Worm (Caenorhabditis elegans) whole organism, mixed stage, embryonic: ENCODE measurements around the gene C15H11.13.

Source experiments
- blmp-1 ChIP-seq: fragments of 150-350 bp; optimal IDR thresholded peaks from 2 replicates; lab custom pipeline; 2014; ENCODE audit warnings: missing biosample characterization, missing genetic modification characterization
- cnd-1 ChIP-seq: fragments of 200-800 bp; sonication (Bioruptor generic); optimal IDR thresholded peaks from 2 replicates; lab custom pipeline; 2018; ENCODE audit warnings: mild to moderate bottlenecking, missing genetic modification characterization, missing compliant biosample characterization
- elt-1 ChIP-seq: sonication (generic microtip); optimal IDR thresholded peaks from 2 replicates; lab custom pipeline; 2017; ENCODE audit warnings: missing genetic modification characterization, mild to moderate bottlenecking, missing compliant biosample characterization, antibody characterized with exemption, moderate library complexity, borderline replicate concordance; ENCODE audit not compliant: insufficient read depth
- lsy-2 ChIP-seq: fragments of 150-350 bp; optimal IDR thresholded peaks from 2 replicates; lab custom pipeline; 2014; ENCODE audit warnings: missing biosample characterization, missing genetic modification characterization
- mab-5 ChIP-seq: fragments of 150-350 bp; optimal IDR thresholded peaks from 2 replicates; lab custom pipeline; 2014; ENCODE audit warnings: missing biosample characterization, missing genetic modification characterization
- nhr-12 ChIP-seq: fragments of 150-350 bp; optimal IDR thresholded peaks from 2 replicates; lab custom pipeline; 2014; ENCODE audit warnings: missing biosample characterization, missing genetic modification characterization
- nhr-237 ChIP-seq: fragments of 150-350 bp; optimal IDR thresholded peaks from 2 replicates; lab custom pipeline; 2014; ENCODE audit warnings: missing biosample characterization, missing genetic modification characterization
- pha-4 ChIP-seq: fragments of 150-350 bp; optimal IDR thresholded peaks from 2 replicates; lab custom pipeline; 2018; ENCODE audit warnings: missing biosample characterization, missing genetic modification reagents, missing genetic modification characterization
- snpc-4 ChIP-seq: fragments of 150-350 bp; optimal IDR thresholded peaks from 2 replicates; lab custom pipeline; 2014; ENCODE audit warnings: missing biosample characterization, missing genetic modification characterization

- TF ChIP-seq nhr-12 (tag; lab: Kevin White, UChicago) (no peak), lsy-2 (tag; lab: Kevin White, UChicago) (no peak), pha-4 (tag; lab: Kevin White, UChicago) (no peak), blmp-1 (tag; lab: Kevin White, UChicago) (no peak), elt-1 (no peak), nhr-237 (no peak), mab-5 (tag; lab: Kevin White, UChicago) (no peak), snpc-4 (no peak), cnd-1 (tag; lab: Kevin White, UChicago) (no peak)
These were observed 42.8 kb upstream of the C15H11.13 start for ce11 chrV:14352032-14352431.
